Worm (Caenorhabditis elegans) whole organism, early embryonic: ENCODE measurements around the gene kvs-3.

ENCODE experiments used
- F13C5.2 ChIP-seq: sonication (generic microtip); optimal IDR thresholded peaks from 2 replicates; lab custom pipeline; 2017; ENCODE audit warnings: mild to moderate bottlenecking, missing genetic modification characterization, inconsistent platforms, missing compliant biosample characterization
- aly-1 ChIP-seq: sonication (generic microtip); optimal IDR thresholded peaks from 2 replicates; lab custom pipeline; 2016; ENCODE audit warnings: missing genetic modification characterization, missing compliant biosample characterization
- ama-1 ChIP-seq: fragments of 150-350 bp; optimal IDR thresholded peaks from 2 replicates; lab custom pipeline; 2014
- ceh-13 ChIP-seq: fragments of 200-800 bp; sonication (Bioruptor generic); optimal IDR thresholded peaks from 2 replicates; lab custom pipeline; 2018; ENCODE audit warnings: mild to moderate bottlenecking, missing genetic modification characterization, missing compliant biosample characterization
- ets-7 ChIP-seq: sonication (generic microtip); optimal IDR thresholded peaks from 2 replicates; lab custom pipeline; 2016; ENCODE audit warnings: missing genotype, missing genetic modification characterization, missing compliant biosample characterization
- hmbx-1 ChIP-seq: sonication (generic microtip); optimal IDR thresholded peaks from 2 replicates; lab custom pipeline; 2016; ENCODE audit warnings: mild to moderate bottlenecking, missing genetic modification characterization, missing compliant biosample characterization
- hmg-4 ChIP-seq: fragments of 200-800 bp; sonication (Bioruptor generic); optimal IDR thresholded peaks from 2 replicates; lab custom pipeline; 2018; ENCODE audit warnings: mild to moderate bottlenecking, missing genetic modification characterization, missing compliant biosample characterization
- hnd-1 ChIP-seq: sonication (generic microtip); optimal IDR thresholded peaks from 2 replicates; lab custom pipeline; 2016; ENCODE audit warnings: missing genetic modification characterization, missing compliant biosample characterization
- pes-1 ChIP-seq: fragments of 200-800 bp; sonication (Bioruptor generic); IDR thresholded peaks from 2 replicates; pipeline ENCODE4 v1.3.6; 2022; ENCODE audit warnings: missing genetic modification reagents, missing genetic modification characterization, missing compliant biosample characterization
- sea-1 ChIP-seq: fragments of 200-800 bp; sonication (Bioruptor generic); conservative IDR thresholded peaks from 2 replicates; pipeline ENCODE4 v1.3.6; 2022; ENCODE audit warnings: missing genetic modification characterization, missing compliant biosample characterization
- tbx-11 ChIP-seq: fragments of 200-800 bp; sonication (Bioruptor generic); IDR thresholded peaks from 2 replicates; pipeline ENCODE4 v1.3.6; 2022; ENCODE audit warnings: missing genetic modification characterization, missing compliant biosample characterization
- tbx-37 ChIP-seq: fragments of 200-800 bp; sonication (Bioruptor generic); conservative IDR thresholded peaks from 2 replicates; pipeline ENCODE4 v1.3.6; 2022; ENCODE audit warnings: missing genetic modification reagents, missing genetic modification characterization, missing compliant biosample characterization

DNA sequence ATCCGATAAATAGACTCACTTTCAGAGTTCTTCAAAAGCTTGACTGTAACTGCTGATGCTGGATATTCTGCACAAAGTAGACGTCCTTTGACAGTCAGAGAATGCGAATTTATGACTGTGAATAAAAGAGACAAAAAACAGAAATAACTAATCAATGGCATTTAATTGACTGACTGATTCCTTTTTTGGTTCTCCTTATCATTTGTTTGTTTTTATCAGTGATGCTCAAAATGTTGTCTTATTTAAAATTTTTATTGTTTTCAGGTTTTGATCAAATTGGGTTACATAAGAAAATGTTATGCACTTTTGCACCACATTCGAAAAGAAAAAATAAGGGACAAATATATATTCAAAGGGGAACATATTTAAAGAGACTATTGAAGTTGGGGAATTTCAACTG is 38.2 kb downstream of the kvs-3 start, which contains the start of gene ttr-49:
- TF ChIP-seq hmbx-1 (tag; lab: Kevin White, UChicago): no peak
- TF ChIP-seq aly-1: no peak
- TF ChIP-seq ama-1 (lab: Kevin White, UChicago): no peak
- no peak for TF ChIP-seq tbx-37 (GFP tag; lab: Robert Waterston, UW)
- TF ChIP-seq F13C5.2 (tag; lab: Kevin White, UChicago): no peak
- no peak for TF ChIP-seq hmg-4 (GFP tag; lab: Kevin White, UChicago)
- no peak for TF ChIP-seq sea-1 (GFP tag; lab: Robert Waterston, UW)
- no peak for TF ChIP-seq ceh-13
- TF ChIP-seq hnd-1 (tag; lab: Kevin White, UChicago): no peak
- no peak for TF ChIP-seq ets-7 (tag; lab: Kevin White, UChicago)
- TF ChIP-seq pes-1 (GFP tag; lab: Robert Waterston, UW): no peak
- TF ChIP-seq tbx-11: no peak
